Worm (Caenorhabditis elegans): ENCODE measurements around the gene mth-1.

The mth-1 gene

DNA sequence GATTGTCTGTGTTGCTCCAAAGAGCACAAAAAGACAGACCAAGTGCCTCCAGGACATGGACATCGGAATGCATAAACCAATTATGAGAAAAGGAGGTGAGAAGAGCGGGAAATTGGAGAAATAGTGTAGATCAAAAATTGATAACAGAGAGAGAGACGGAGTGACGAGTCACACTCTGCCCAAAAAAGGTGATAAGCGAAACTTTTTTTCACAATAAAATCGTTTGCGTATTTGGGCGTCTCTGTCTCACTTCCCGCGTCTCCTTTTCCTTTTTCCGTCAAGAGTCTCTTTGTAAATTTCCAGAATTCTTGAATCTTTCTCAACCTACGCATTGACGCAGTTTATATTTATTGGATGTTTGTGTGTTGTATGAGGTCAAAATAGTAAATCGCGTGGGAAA is 9.5 kb downstream of the mth-1 start, which contains the start of gene mth-2:
Gene mth-2 (minus strand): TSS at position 188 of the 400 bp plus-strand sequence.
- TF ChIP-seq elt-3 (tag; optimal IDR thresholded peaks at IDR 0.05) = peak in 1 of 6 experiments; percentile 46
- TF ChIP-seq nhr-11 (tag; optimal IDR thresholded peaks at IDR 0.05) = no peak
- no peak for TF ChIP-seq lin-13 (GFP tag; optimal IDR thresholded peaks at IDR 0.05)
- TF ChIP-seq lin-35 (GFP tag; optimal IDR thresholded peaks at IDR 0.05) = peak in 1 of 2 experiments; percentile 42
- TF ChIP-seq snpc-4 (tag; optimal IDR thresholded peaks at IDR 0.05) = no peak
- TF ChIP-seq nhr-84 (tag; optimal IDR thresholded peaks at IDR 0.05) = no peak
- peak; percentile 10 for TF ChIP-seq lin-14 (GFP tag; optimal IDR thresholded peaks at IDR 0.05)
- TF ChIP-seq fkh-4 (tag; optimal IDR thresholded peaks at IDR 0.05; ENCODE audit: borderline replicate concordance) = no peak
- TF ChIP-seq C34B4.2 (tag; optimal IDR thresholded peaks at IDR 0.05) = no peak
- TF ChIP-seq elt-2 (tag; optimal IDR thresholded peaks at IDR 0.05) = peak; percentile 93
- peak; percentile 22 for TF ChIP-seq pqm-1 (tag; optimal IDR thresholded peaks at IDR 0.05)
- no peak for TF ChIP-seq F16B12.6 (tag; optimal IDR thresholded peaks at IDR 0.05)

DNA sequence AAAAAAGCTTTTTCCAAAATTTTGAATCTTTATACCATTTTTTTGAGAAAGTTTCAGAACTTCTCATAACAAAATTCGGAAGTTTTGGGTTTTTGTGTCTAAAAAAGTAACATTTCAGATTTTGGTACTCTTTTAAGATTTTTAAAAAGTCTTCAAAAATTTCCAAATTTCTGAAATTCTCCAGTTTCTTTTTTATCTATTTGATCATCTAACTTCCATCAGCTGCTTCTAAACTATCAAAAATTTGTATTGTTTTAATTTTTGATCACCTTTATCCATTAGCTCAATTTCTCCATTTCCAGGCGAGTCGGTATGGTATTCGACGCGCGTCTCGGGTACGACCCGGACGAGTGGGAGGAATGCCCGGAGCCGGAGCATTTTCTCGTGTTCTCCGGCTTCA is 17.2 kb downstream of the mth-1 start, which contains the start of gene cpna-1:
Gene cpna-1 (plus strand): TSS at position 301 of the 400 bp plus-strand sequence.
- TF ChIP-seq lin-14 (GFP tag; optimal IDR thresholded peaks at IDR 0.05) = no peak

DNA sequence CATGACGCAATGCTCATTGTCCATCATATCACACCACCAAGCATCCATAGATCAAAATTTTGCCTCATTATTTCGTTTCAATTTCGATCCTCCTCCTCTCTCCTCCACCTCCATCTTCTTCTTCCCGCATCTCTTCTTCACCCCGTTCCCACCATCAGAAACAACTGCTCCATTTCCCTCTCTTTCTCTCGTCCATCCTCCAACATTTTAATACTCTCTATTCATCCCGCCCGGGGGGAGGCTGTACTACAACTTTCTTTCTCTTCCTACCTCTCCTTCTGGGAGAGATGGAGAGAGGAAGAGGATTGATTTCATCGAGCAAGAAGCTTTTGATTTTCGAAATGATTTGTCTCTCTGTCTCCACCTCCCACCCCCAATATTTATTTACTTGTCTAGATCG is 19.6 kb downstream of the mth-1 start:
- TF ChIP-seq C34B4.2 (tag; optimal IDR thresholded peaks at IDR 0.05) = no peak
- no peak for TF ChIP-seq irx-1 (tag; optimal IDR thresholded peaks at IDR 0.05)
- no peak for TF ChIP-seq jun-1 (tag; optimal IDR thresholded peaks at IDR 0.05)
- TF ChIP-seq nhr-90 (tag; optimal IDR thresholded peaks at IDR 0.05; ENCODE audit: poor library complexity) = no peak
- TF ChIP-seq grh-1 (GFP tag; IDR thresholded peaks at IDR 0.05) = no peak
- no peak for TF ChIP-seq aha-1 (tag; optimal IDR thresholded peaks at IDR 0.05)
- TF ChIP-seq sptf-1 (tag; optimal IDR thresholded peaks at IDR 0.05) = no peak
- no peak for TF ChIP-seq mdl-1 (tag; optimal IDR thresholded peaks at IDR 0.05)
- no peak for TF ChIP-seq hpl-2 (GFP tag; optimal IDR thresholded peaks at IDR 0.05)
- no peak for TF ChIP-seq alr-1 (tag; optimal IDR thresholded peaks at IDR 0.05; ENCODE audit: borderline replicate concordance)
- TF ChIP-seq F16B12.6 (tag; optimal IDR thresholded peaks at IDR 0.05) = no peak
- TF ChIP-seq nhr-11 (tag; optimal IDR thresholded peaks at IDR 0.05) = no peak
- no peak for TF ChIP-seq mep-1 (tag; optimal IDR thresholded peaks at IDR 0.05)
- no peak for TF ChIP-seq nhr-47 (tag; optimal IDR thresholded peaks at IDR 0.05)
- TF ChIP-seq ets-5 (GFP tag; IDR thresholded peaks at IDR 0.05) = no peak
- TF ChIP-seq hlh-17 (GFP tag; optimal IDR thresholded peaks at IDR 0.05; ENCODE audit: borderline replicate concordance) = no peak
- no peak for TF ChIP-seq unc-98 (GFP tag; IDR thresholded peaks at IDR 0.05)
- TF ChIP-seq nhr-71 (tag; optimal IDR thresholded peaks at IDR 0.05) = peak; percentile 73
- no peak for TF ChIP-seq lir-3 (tag; optimal IDR thresholded peaks at IDR 0.05; ENCODE audit: poor library complexity)
- no peak for TF ChIP-seq sox-4 (tag; optimal IDR thresholded peaks at IDR 0.05)
- no peak for TF ChIP-seq xbp-1 (tag; optimal IDR thresholded peaks at IDR 0.05)
- TF ChIP-seq unc-130 (tag; optimal IDR thresholded peaks at IDR 0.05) = no peak
- TF ChIP-seq aly-2 (tag; optimal IDR thresholded peaks at IDR 0.05) = no peak
- no peak for TF ChIP-seq mef-2 (tag; optimal IDR thresholded peaks at IDR 0.05)
- TF ChIP-seq snpc-4 (tag; optimal IDR thresholded peaks at IDR 0.05) = no peak
- TF ChIP-seq egl-27 (tag; optimal IDR thresholded peaks at IDR 0.05) = no peak
- no peak for TF ChIP-seq pag-3 (tag; optimal IDR thresholded peaks at IDR 0.05; ENCODE audit: borderline replicate concordance, insufficient read depth)
- TF ChIP-seq nhr-28 (tag; optimal IDR thresholded peaks at IDR 0.05) = no peak
- TF ChIP-seq snu-23 (GFP tag; optimal IDR thresholded peaks at IDR 0.05) = peak; percentile 32
- no peak for TF ChIP-seq egl-13 (tag; optimal IDR thresholded peaks at IDR 0.05)
- no peak for TF ChIP-seq zip-4 (GFP tag; optimal IDR thresholded peaks at IDR 0.05)
- TF ChIP-seq mab-9 (GFP tag; IDR thresholded peaks at IDR 0.05) = no peak
- peak; percentile 25 to 32 for TF ChIP-seq efl-1 (optimal IDR thresholded peaks at IDR 0.05)
- peak in 1 of 2 experiments; percentile 90 for TF ChIP-seq efl-1 (GFP tag; optimal IDR thresholded peaks at IDR 0.05 in 1 of 2)
- peak; percentile 13 for TF ChIP-seq swsn-7 (tag; optimal IDR thresholded peaks at IDR 0.05)
- no peak for TF ChIP-seq fkh-10 (GFP tag; optimal IDR thresholded peaks at IDR 0.05)
- no peak for TF ChIP-seq isw-1 (GFP tag; IDR thresholded peaks at IDR 0.05)
- no peak for TF ChIP-seq ceh-90 (tag; optimal IDR thresholded peaks at IDR 0.05)
- no peak for TF ChIP-seq ztf-11 (tag; optimal IDR thresholded peaks at IDR 0.05)
- TF ChIP-seq nhr-85 (tag) = no peak
- TF ChIP-seq nhr-12 (tag; optimal IDR thresholded peaks at IDR 0.05) = no peak
